Worm (Caenorhabditis elegans): ENCODE results near the gene F02E11.3.

- TF ChIP-seq scrt-1 (GFP tag; IDR thresholded peaks at IDR 0.05), result no peak
- no peak for TF ChIP-seq tra-4 (tag; optimal IDR thresholded peaks at IDR 0.05)
These were observed 15.6 kb downstream of the F02E11.3 start, which contains the start of gene gcy-19 for ce11 chrII:3259254-3259653.
